Worm (Caenorhabditis elegans) whole organism, young adult: Measurements from ENCODE around the gene C44B7.5.

Experiments
- Y95B8A.8 ChIP-seq: fragments of 200-800 bp; sonication (Bioruptor generic); IDR thresholded peaks from 2 replicates; pipeline ENCODE4 v1.3.6; 2022; ENCODE audit warnings: missing genetic modification reagents, missing genetic modification characterization, missing compliant biosample characterization
- ZK185.1 ChIP-seq: sonication (generic microtip); optimal IDR thresholded peaks from 2 replicates; lab custom pipeline; 2016; ENCODE audit warnings: mild to moderate bottlenecking, missing genetic modification characterization, missing compliant biosample characterization; ENCODE audit not compliant: poor library complexity, severe bottlenecking
- nhr-27 ChIP-seq: fragments of 200-800 bp; sonication (Bioruptor generic); optimal IDR thresholded peaks from 2 replicates; lab custom pipeline; 2018; ENCODE audit warnings: mild to moderate bottlenecking, missing genetic modification characterization, moderate library complexity, missing compliant biosample characterization

- TF ChIP-seq Y95B8A.8 (no peak), nhr-27 (tag; lab: Kevin White, UChicago) (no peak), ZK185.1 (tag; lab: Kevin White, UChicago) (no peak)
Measured at ce11 chrII:6831531-6832201, 40.7 kb downstream of the C44B7.5 start.
